Comparison of ENCODE assay signal across 2 worm cellular contexts in genomic region chrX:13950620-13951152, ce11.
TF ChIP-seq lines count a peak whose summit lies in the region.

No protein-coding gene starts in this region.

TF ChIP-seq in whole organism, L1 larva, 84 proteins besides CTCF, POLR2A, EP300 and RAD21 (continued from another document):
- TF ChIP-seq zip-4 (GFP tag; optimal IDR thresholded peaks at IDR 0.05; lab: Kevin White, UChicago) (peak; percentile 41), nhr-71 (tag; optimal IDR thresholded peaks at IDR 0.05; lab: Kevin White, UChicago) (peak; percentile 73), mef-2 (tag; optimal IDR thresholded peaks at IDR 0.05; lab: Kevin White, UChicago) (no peak), ceh-82 (tag; optimal IDR thresholded peaks at IDR 0.05; lab: Kevin White, UChicago) (peak; percentile 15 to 38 (median 21)), fkh-10 (GFP tag; optimal IDR thresholded peaks at IDR 0.05; lab: Kevin White, UChicago) (no peak), unc-130 (tag; optimal IDR thresholded peaks at IDR 0.05; lab: Kevin White, UChicago) (no peak), skn-1 (tag; optimal IDR thresholded peaks at IDR 0.05; lab: Kevin White, UChicago) (peak; percentile 10), F16B12.6 (tag; optimal IDR thresholded peaks at IDR 0.05; lab: Kevin White, UChicago) (no peak), Y116A8C.19 (tag; optimal IDR thresholded peaks at IDR 0.05; lab: Kevin White, UChicago; ENCODE audit: borderline replicate concordance) (no peak), C04F5.9 (tag; optimal IDR thresholded peaks at IDR 0.05; lab: Kevin White, UChicago) (no peak), efl-3 (GFP tag; optimal IDR thresholded peaks at IDR 0.05; lab: Kevin White, UChicago) (no peak), sox-4 (tag; optimal IDR thresholded peaks at IDR 0.05; lab: Kevin White, UChicago) (no peak), sup-37 (GFP tag; optimal IDR thresholded peaks at IDR 0.05; lab: Kevin White, UChicago) (no peak), lin-15B (tag; optimal IDR thresholded peaks at IDR 0.05; lab: Kevin White, UChicago) (no peak), ceh-63 (GFP tag; optimal IDR thresholded peaks at IDR 0.05; lab: Kevin White, UChicago) (no peak), jun-1 (tag; optimal IDR thresholded peaks at IDR 0.05; lab: Kevin White, UChicago) (peak; percentile 44), pag-3 (tag; optimal IDR thresholded peaks at IDR 0.05; lab: Kevin White, UChicago; ENCODE audit: borderline replicate concordance, insufficient read depth) (no peak), ceh-88 (GFP tag; IDR thresholded peaks at IDR 0.05; lab: Robert Waterston, UW) (no peak), mab-9 (GFP tag; IDR thresholded peaks at IDR 0.05; lab: Robert Waterston, UW) (no peak), nhr-90 (tag; optimal IDR thresholded peaks at IDR 0.05; lab: Kevin White, UChicago; ENCODE audit: poor library complexity) (peak; percentile 80), dsc-1 (tag; optimal IDR thresholded peaks at IDR 0.05; lab: Kevin White, UChicago) (no peak), nhr-11 (tag; optimal IDR thresholded peaks at IDR 0.05; lab: Kevin White, UChicago) (no peak), mep-1 (tag; optimal IDR thresholded peaks at IDR 0.05; lab: Kevin White, UChicago) (peak; percentile 54), pqm-1 (tag; optimal IDR thresholded peaks at IDR 0.05; lab: Kevin White, UChicago) (no peak), C16A3.4 (tag; optimal IDR thresholded peaks at IDR 0.05; lab: Kevin White, UChicago) (peak; percentile 22), snpc-4 (tag; optimal IDR thresholded peaks at IDR 0.05; lab: Kevin White, UChicago) (no peak), unc-86 (tag; optimal IDR thresholded peaks at IDR 0.05; lab: Kevin White, UChicago) (no peak), lir-3 (tag; optimal IDR thresholded peaks at IDR 0.05; lab: Kevin White, UChicago; ENCODE audit: poor library complexity) (no peak), aly-2 (tag; optimal IDR thresholded peaks at IDR 0.05; lab: Kevin White, UChicago) (no peak), ama-1 (optimal IDR thresholded peaks at IDR 0.05; lab: Kevin White, UChicago) (no peak), ztf-4 (tag; optimal IDR thresholded peaks at IDR 0.05; lab: Kevin White, UChicago) (peak; percentile 13), nhr-77 (tag; optimal IDR thresholded peaks at IDR 0.05; lab: Kevin White, UChicago) (peak; percentile 36), tbx-2 (tag; optimal IDR thresholded peaks at IDR 0.05; lab: Kevin White, UChicago) (peak; percentile 63), ztf-11 (tag; optimal IDR thresholded peaks at IDR 0.05; lab: Kevin White, UChicago) (peak in 1 of 2 experiments; percentile 22), ets-5 (GFP tag; IDR thresholded peaks at IDR 0.05; lab: Robert Waterston, UW) (no peak), pax-3 (tag; optimal IDR thresholded peaks at IDR 0.05; lab: Kevin White, UChicago) (no peak), nhr-237 (tag; optimal IDR thresholded peaks at IDR 0.05; lab: Kevin White, UChicago) (no peak), fos-1 (tag; optimal IDR thresholded peaks at IDR 0.05; lab: Kevin White, UChicago) (peak; percentile 34), lin-35 (GFP tag; optimal IDR thresholded peaks at IDR 0.05; lab: Kevin White, UChicago) (peak; percentile 6 to 63), egl-13 (tag; optimal IDR thresholded peaks at IDR 0.05; lab: Kevin White, UChicago) (no peak), hlh-4 (tag; optimal IDR thresholded peaks at IDR 0.05; lab: Kevin White, UChicago) (no peak), unc-30 (tag; optimal IDR thresholded peaks at IDR 0.05; lab: Kevin White, UChicago) (no peak), aha-1 (tag; optimal IDR thresholded peaks at IDR 0.05; lab: Kevin White, UChicago) (no peak), isw-1 (GFP tag; IDR thresholded peaks at IDR 0.05; lab: Robert Waterston, UW) (no peak), ces-1 (GFP tag; optimal IDR thresholded peaks at IDR 0.05; lab: Kevin White, UChicago) (no peak), elt-2 (tag; optimal IDR thresholded peaks at IDR 0.05; lab: Kevin White, UChicago) (no peak), elt-3 (tag; optimal IDR thresholded peaks at IDR 0.05; lab: Kevin White, UChicago) (peak in 4 of 6 experiments; percentile 56 to 76 (median 68)), lin-14 (GFP tag; optimal IDR thresholded peaks at IDR 0.05; lab: Kevin White, UChicago) (peak; percentile 81), irx-1 (tag; optimal IDR thresholded peaks at IDR 0.05; lab: Kevin White, UChicago) (no peak), nhr-20 (tag; optimal IDR thresholded peaks at IDR 0.05; lab: Kevin White, UChicago) (peak; percentile 78), nhr-47 (tag; optimal IDR thresholded peaks at IDR 0.05; lab: Kevin White, UChicago) (peak; percentile 58), nhr-85 (tag; lab: Kevin White, UChicago) (peak; percentile 94), swsn-7 (tag; optimal IDR thresholded peaks at IDR 0.05; lab: Kevin White, UChicago) (peak; percentile 57), nhr-19 (GFP tag; conservative IDR thresholded peaks at IDR 0.05; lab: Robert Waterston, UW) (peak; percentile 46), tlp-1 (tag; optimal IDR thresholded peaks at IDR 0.05; lab: Kevin White, UChicago) (no peak), lin-13 (GFP tag; optimal IDR thresholded peaks at IDR 0.05; lab: Kevin White, UChicago) (no peak), dpl-1 (GFP tag; optimal IDR thresholded peaks at IDR 0.05; lab: Kevin White, UChicago) (no peak), snu-23 (GFP tag; optimal IDR thresholded peaks at IDR 0.05; lab: Kevin White, UChicago) (peak; percentile 68), mdl-1 (tag; optimal IDR thresholded peaks at IDR 0.05; lab: Kevin White, UChicago) (peak in 1 of 2 experiments; percentile 38), unc-62 (GFP tag; optimal IDR thresholded peaks at IDR 0.05; lab: Kevin White, UChicago) (no peak), sptf-1 (tag; optimal IDR thresholded peaks at IDR 0.05; lab: Kevin White, UChicago) (no peak), hpl-2 (GFP tag; optimal IDR thresholded peaks at IDR 0.05; lab: Kevin White, UChicago) (no peak), xbp-1 (tag; optimal IDR thresholded peaks at IDR 0.05; lab: Kevin White, UChicago) (peak; percentile 40), vab-15 (tag; optimal IDR thresholded peaks at IDR 0.05; lab: Kevin White, UChicago) (no peak), lin-39 (tag; optimal IDR thresholded peaks at IDR 0.05; lab: Kevin White, UChicago) (no peak), fkh-4 (tag; optimal IDR thresholded peaks at IDR 0.05; lab: Kevin White, UChicago; ENCODE audit: borderline replicate concordance) (no peak), egl-27 (tag; optimal IDR thresholded peaks at IDR 0.05; lab: Kevin White, UChicago) (peak; percentile 38 to 72)
TF ChIP-seq in whole organism, L1 larva: peak in this region for 30.

TF ChIP-seq in whole organism, young adult, 124 proteins besides CTCF, POLR2A, EP300 and RAD21 (continued from another document):
- no peak for TF ChIP-seq hrde-1 (tag; optimal IDR thresholded peaks at IDR 0.05; lab: Kevin White, UChicago; ENCODE audit: borderline replicate concordance)
- no peak for TF ChIP-seq ztf-25 (GFP tag; IDR thresholded peaks at IDR 0.05; lab: Robert Waterston, UW)
- no peak for TF ChIP-seq B0035.1 (tag; optimal IDR thresholded peaks at IDR 0.05; lab: Kevin White, UChicago)
- no peak for TF ChIP-seq F57A8.1 (GFP tag; optimal IDR thresholded peaks at IDR 0.05; lab: Kevin White, UChicago)
- no peak for TF ChIP-seq egl-44 (GFP tag; IDR thresholded peaks at IDR 0.05; lab: Robert Waterston, UW)
- TF ChIP-seq fkh-3 (tag; optimal IDR thresholded peaks at IDR 0.05; lab: Kevin White, UChicago), result no peak
- no peak for TF ChIP-seq K11D2.4 (GFP tag; IDR thresholded peaks at IDR 0.05; lab: Robert Waterston, UW)
- TF ChIP-seq nhr-90 (tag; optimal IDR thresholded peaks at IDR 0.05; lab: Kevin White, UChicago), result no peak
- TF ChIP-seq mxl-1 (tag; optimal IDR thresholded peaks at IDR 0.05; lab: Kevin White, UChicago), result no peak
- peak; percentile 43 for TF ChIP-seq ZK185.1 (tag; optimal IDR thresholded peaks at IDR 0.05; lab: Kevin White, UChicago; ENCODE audit: poor library complexity, severe bottlenecking)
- TF ChIP-seq ztf-22 (GFP tag; optimal IDR thresholded peaks at IDR 0.05; lab: Kevin White, UChicago), result no peak
- TF ChIP-seq nfya-2 (GFP tag; IDR thresholded peaks at IDR 0.05; lab: Robert Waterston, UW), result no peak
- TF ChIP-seq unc-130 (GFP tag; optimal IDR thresholded peaks at IDR 0.05; lab: Kevin White, UChicago), result no peak
- no peak for TF ChIP-seq F37B4.10 (GFP tag; IDR thresholded peaks at IDR 0.05; lab: Robert Waterston, UW)
- TF ChIP-seq nfyb-1 (GFP tag; IDR thresholded peaks at IDR 0.05; lab: Robert Waterston, UW), result no peak
- TF ChIP-seq B0336.3 (GFP tag; IDR thresholded peaks at IDR 0.05; lab: Robert Waterston, UW), result peak; percentile 58; the same call in 1 of the 2 replicates
- no peak for TF ChIP-seq F22D6.2 (tag; optimal IDR thresholded peaks at IDR 0.05; lab: Kevin White, UChicago)
- no peak for TF ChIP-seq let-526 (GFP tag; IDR thresholded peaks at IDR 0.05; lab: Robert Waterston, UW)
- no peak for TF ChIP-seq T26A5.8 (tag; optimal IDR thresholded peaks at IDR 0.05; lab: Kevin White, UChicago)
- TF ChIP-seq snpc-3.4 (tag; optimal IDR thresholded peaks at IDR 0.05; lab: Kevin White, UChicago), result no peak
- TF ChIP-seq gei-17 (GFP tag; optimal IDR thresholded peaks at IDR 0.05; lab: Kevin White, UChicago), result peak; percentile 5
- no peak for TF ChIP-seq aptf-2 (GFP tag; conservative IDR thresholded peaks at IDR 0.05; lab: Robert Waterston, UW)
- TF ChIP-seq C06A6.2 (GFP tag; conservative IDR thresholded peaks at IDR 0.05; lab: Robert Waterston, UW), result no peak
- TF ChIP-seq lir-1 (GFP tag; conservative IDR thresholded peaks at IDR 0.05; lab: Robert Waterston, UW), result no peak
- TF ChIP-seq hlh-26 (GFP tag; conservative IDR thresholded peaks at IDR 0.05; lab: Robert Waterston, UW), result no peak
